Fruit fly (Drosophila melanogaster) whole organism, embryonic: Measurements from ENCODE around the gene Bace.
A peak's percentile ranks its signal among the peaks of the same experiment; 100 is the strongest.

Experiments
- ATbp ChIP-seq: fragments of 200-800 bp; sonication (Bioruptor generic); optimal IDR thresholded peaks from 2 replicates; lab custom pipeline; 2017; ENCODE audit warnings: missing biosample characterization, mild to moderate bottlenecking, missing genetic modification characterization, missing genetic modification reagents
- Adf1 ChIP-seq: fragments of 200-800 bp; sonication (Bioruptor generic); IDR thresholded peaks from 2 replicates; pipeline ENCODE4 v1.3.6; 2022; ENCODE audit warnings: missing biosample characterization, missing genetic modification characterization
- Asciz ChIP-seq: fragments of 200-800 bp; sonication (Bioruptor generic); optimal IDR thresholded peaks from 2 replicates; lab custom pipeline; 2017; ENCODE audit warnings: missing biosample characterization, mild to moderate bottlenecking, missing genetic modification characterization, missing genetic modification reagents
- Atf-2 ChIP-seq: fragments of 200-800 bp; sonication (Bioruptor generic); optimal IDR thresholded peaks from 2 replicates; lab custom pipeline; 2016; ENCODE audit warnings: missing biosample characterization, missing genetic modification characterization
- B-H1 ChIP-seq: fragments of 200-800 bp; sonication (Bioruptor generic); IDR thresholded peaks from 3 replicates; pipeline ENCODE4 v1.3.6; 2022; ENCODE audit warnings: missing biosample characterization, missing genetic modification characterization
- C15 ChIP-seq: fragments of 200-800 bp; sonication (Bioruptor generic); IDR thresholded peaks from 3 replicates; pipeline ENCODE4 v1.3.6; 2022; ENCODE audit warnings: missing biosample characterization, missing genetic modification characterization
- CG11560 ChIP-seq: fragments of 200-800 bp; sonication (Bioruptor generic); IDR thresholded peaks from 3 replicates; pipeline ENCODE4 v1.3.6; 2022; ENCODE audit warnings: missing biosample characterization, missing genetic modification characterization
- CG12942 ChIP-seq: fragments of 200-800 bp; sonication (Bioruptor generic); optimal IDR thresholded peaks from 3 replicates; lab custom pipeline; 2016; ENCODE audit warnings: missing biosample characterization, missing genetic modification characterization
- CG13424 ChIP-seq: fragments of 200-800 bp; sonication (Bioruptor generic); optimal IDR thresholded peaks from 2 replicates; lab custom pipeline; 2019; ENCODE audit warnings: missing biosample characterization, mild to moderate bottlenecking, missing genetic modification characterization, moderate library complexity
- CG15601 ChIP-seq: fragments of 200-800 bp; sonication (Bioruptor generic); optimal IDR thresholded peaks from 3 replicates; lab custom pipeline; 2019; ENCODE audit warnings: missing biosample characterization, mild to moderate bottlenecking, missing genetic modification characterization, moderate library complexity
- CG1603 ChIP-seq: fragments of 200-800 bp; sonication (Bioruptor generic); optimal IDR thresholded peaks from 2 replicates; lab custom pipeline; 2019; ENCODE audit warnings: missing biosample characterization, mild to moderate bottlenecking, missing genetic modification characterization, moderate library complexity
- CG1832 ChIP-seq: fragments of 200-800 bp; sonication (Bioruptor generic); optimal IDR thresholded peaks from 2 replicates; lab custom pipeline; 2017; ENCODE audit warnings: missing biosample characterization, mild to moderate bottlenecking, missing genetic modification characterization, inconsistent platforms
- CG18476 ChIP-seq: fragments of 200-800 bp; sonication (Bioruptor generic); optimal IDR thresholded peaks from 2 replicates; lab custom pipeline; 2016; ENCODE audit warnings: missing biosample characterization, mild to moderate bottlenecking, missing genetic modification characterization
- CG2199 ChIP-seq: fragments of 200-800 bp; sonication (Bioruptor generic); IDR thresholded peaks from 3 replicates; pipeline ENCODE4 v1.3.6; 2022; ENCODE audit warnings: missing biosample characterization, missing genetic modification characterization
- CG31388 ChIP-seq: fragments of 200-800 bp; sonication (Bioruptor generic); optimal IDR thresholded peaks from 2 replicates; lab custom pipeline; 2016; ENCODE audit warnings: missing biosample characterization, missing genetic modification characterization
- CG4360 ChIP-seq: fragments of 200-800 bp; sonication (Bioruptor generic); IDR thresholded peaks from 2 replicates; pipeline ENCODE4 v1.3.6; 2022; ENCODE audit warnings: missing biosample characterization, missing genetic modification characterization
- CG6175 ChIP-seq: fragments of 200-800 bp; sonication (Bioruptor generic); IDR thresholded peaks from 3 replicates; pipeline ENCODE4 v1.3.6; 2022; ENCODE audit warnings: missing biosample characterization, missing genetic modification characterization
- CG9727 ChIP-seq: fragments of 200-800 bp; sonication (Bioruptor generic); optimal IDR thresholded peaks from 3 replicates; lab custom pipeline; 2017; ENCODE audit warnings: missing biosample characterization, mild to moderate bottlenecking, missing genetic modification characterization
- CoRest ChIP-seq: fragments of 200-800 bp; sonication (Bioruptor generic); optimal IDR thresholded peaks from 3 replicates; lab custom pipeline; 2018; ENCODE audit warnings: missing biosample characterization, mild to moderate bottlenecking, missing genetic modification characterization, moderate library complexity
- Fer2 ChIP-seq: fragments of 200-800 bp; sonication (Bioruptor generic); optimal IDR thresholded peaks from 2 replicates; lab custom pipeline; 2018; ENCODE audit warnings: missing biosample characterization, mild to moderate bottlenecking, missing genetic modification characterization, moderate library complexity
- HmgD ChIP-seq: fragments of 200-800 bp; sonication (Bioruptor generic); optimal IDR thresholded peaks from 3 replicates; lab custom pipeline; 2016; ENCODE audit warnings: missing biosample characterization, missing genetic modification characterization
- HmgZ ChIP-seq: fragments of 200-800 bp; sonication (Bioruptor generic); optimal IDR thresholded peaks from 2 replicates; lab custom pipeline; 2018; ENCODE audit warnings: missing biosample characterization, mild to moderate bottlenecking, missing genetic modification characterization
- Hr51 ChIP-seq, 2 experiments: fragments of 200-800 bp; sonication (Bioruptor generic); optimal IDR thresholded peaks; 2 replicates in 1 of 2; 3 replicates in 1 of 2; lab custom pipeline; 2016 to 2018; ENCODE audit warnings: missing biosample characterization in 2 of 2, missing genetic modification characterization in 2 of 2, mild to moderate bottlenecking in 1 of 2, moderate library complexity in 1 of 2
- MBD-R2 ChIP-seq: fragments of 200-800 bp; sonication (Bioruptor generic); IDR thresholded peaks from 2 replicates; pipeline ENCODE4 v1.3.6; 2022; ENCODE audit warnings: missing biosample characterization, missing genetic modification characterization
- MTF-1 ChIP-seq: fragments of 200-800 bp; sonication (Bioruptor generic); optimal IDR thresholded peaks from 2 replicates; lab custom pipeline; 2018; ENCODE audit warnings: missing biosample characterization, mild to moderate bottlenecking, missing genetic modification characterization, borderline replicate concordance
- Mad ChIP-seq: fragments of 200-800 bp; sonication (Bioruptor generic); optimal IDR thresholded peaks from 2 replicates; lab custom pipeline; 2016; ENCODE audit warnings: missing biosample characterization, missing genetic modification characterization
- Max ChIP-seq: fragments of 200-800 bp; sonication (Bioruptor generic); optimal IDR thresholded peaks from 2 replicates; lab custom pipeline; 2016; ENCODE audit warnings: missing biosample characterization, mild to moderate bottlenecking, missing genetic modification characterization
- Poxn ChIP-seq: fragments of 200-800 bp; sonication (Bioruptor generic); IDR thresholded peaks from 2 replicates; pipeline ENCODE4 v1.3.6; 2022; ENCODE audit warnings: missing biosample characterization, missing genetic modification characterization
- Scr ChIP-seq: fragments of 200-800 bp; sonication (Bioruptor generic); IDR thresholded peaks from 2 replicates; pipeline ENCODE4 v1.3.6; 2022; ENCODE audit warnings: missing biosample characterization, missing genetic modification characterization; ENCODE audit not compliant: partially characterized antibody
- Stat92E ChIP-seq, 3 experiments: fragments of >200 bp in 2 of 3; fragments of 200-800 bp in 1 of 3; sonication (Bioruptor generic) in 1 of 3; optimal IDR thresholded peaks; 2 replicates each; lab custom pipeline; 2017 to 2019; ENCODE audit warnings: missing biosample characterization in 3 of 3, missing genetic modification characterization in 3 of 3, mild to moderate bottlenecking in 1 of 3, moderate library complexity in 1 of 3
- Usf ChIP-seq: fragments of 200-800 bp; sonication (Bioruptor generic); optimal IDR thresholded peaks from 2 replicates; lab custom pipeline; 2017; ENCODE audit warnings: missing genotype, missing biosample characterization, missing genetic modification characterization
- Xbp1 ChIP-seq: fragments of 200-800 bp; sonication (Bioruptor generic); optimal IDR thresholded peaks from 3 replicates; lab custom pipeline; 2016; ENCODE audit warnings: missing biosample characterization, mild to moderate bottlenecking, missing genetic modification characterization
- bigmax ChIP-seq: fragments of 200-800 bp; sonication (Bioruptor generic); optimal IDR thresholded peaks from 2 replicates; lab custom pipeline; 2018; ENCODE audit warnings: missing biosample characterization, mild to moderate bottlenecking, missing genetic modification characterization
- cad ChIP-seq: fragments of >200 bp; optimal IDR thresholded peaks from 2 replicates; lab custom pipeline; 2017; ENCODE audit warnings: missing biosample characterization, missing genetic modification characterization
- ci ChIP-seq: fragments of 200-800 bp; sonication (Bioruptor generic); IDR thresholded peaks from 3 replicates; pipeline ENCODE4 v1.3.6; 2022; ENCODE audit warnings: missing biosample characterization, missing genetic modification characterization
- corto ChIP-seq: fragments of 200-800 bp; sonication (Bioruptor generic); optimal IDR thresholded peaks from 2 replicates; lab custom pipeline; 2016; ENCODE audit warnings: missing biosample characterization, mild to moderate bottlenecking, missing genetic modification characterization, moderate library complexity
- disco-r ChIP-seq: fragments of 200-800 bp; sonication (Bioruptor generic); optimal IDR thresholded peaks from 2 replicates; lab custom pipeline; 2016; ENCODE audit warnings: missing biosample characterization, missing genetic modification characterization
- dmrt11E ChIP-seq: fragments of 200-800 bp; sonication (Bioruptor generic); optimal IDR thresholded peaks from 3 replicates; lab custom pipeline; 2018; ENCODE audit warnings: missing biosample characterization, mild to moderate bottlenecking, missing genetic modification characterization, moderate library complexity
- esg ChIP-seq: fragments of 200-800 bp; sonication (Bioruptor generic); conservative IDR thresholded peaks from 2 replicates; pipeline ENCODE4 v1.3.6; 2022; ENCODE audit warnings: missing biosample characterization, missing genetic modification characterization
- gce ChIP-seq: fragments of 200-800 bp; sonication (Bioruptor generic); IDR thresholded peaks from 3 replicates; pipeline ENCODE4 v1.3.6; 2022; ENCODE audit warnings: missing biosample characterization, missing genetic modification characterization
- gem ChIP-seq: fragments of 200-800 bp; sonication (Bioruptor generic); optimal IDR thresholded peaks from 2 replicates; lab custom pipeline; 2019; ENCODE audit warnings: missing biosample characterization, mild to moderate bottlenecking, missing genetic modification characterization, moderate library complexity
- klu ChIP-seq: fragments of 200-800 bp; sonication (Bioruptor generic); IDR thresholded peaks from 2 replicates; pipeline ENCODE4 v1.3.6; 2022; ENCODE audit warnings: missing biosample characterization, missing genetic modification characterization
- knrl ChIP-seq: fragments of 200-800 bp; sonication (Bioruptor generic); IDR thresholded peaks from 3 replicates; pipeline ENCODE4 v1.3.6; 2022; ENCODE audit warnings: missing biosample characterization, missing genetic modification characterization; ENCODE audit not compliant: partially characterized antibody
- oc ChIP-seq: fragments of 200-800 bp; sonication (Bioruptor generic); optimal IDR thresholded peaks from 2 replicates; lab custom pipeline; 2018; ENCODE audit warnings: missing biosample characterization, mild to moderate bottlenecking, missing genetic modification characterization, moderate library complexity
- pan ChIP-seq, 4 experiments: fragments of >200 bp in 3 of 4; fragments of 200-800 bp in 1 of 4; sonication (Bioruptor generic) in 1 of 4; optimal IDR thresholded peaks in 3 of 4; IDR thresholded peaks in 1 of 4; 2 replicates each; pipeline versions ENCODE4 v1.3.6 to Lab custom; 2017 to 2022; ENCODE audit warnings: missing biosample characterization in 2 of 4, missing genetic modification characterization in 2 of 4, mixed read lengths in 1 of 4
- psq ChIP-seq: fragments of 200-800 bp; sonication (Bioruptor generic); optimal IDR thresholded peaks from 2 replicates; lab custom pipeline; 2017; ENCODE audit warnings: missing biosample characterization, missing genetic modification characterization
- seq ChIP-seq: fragments of 200-800 bp; sonication (Bioruptor generic); IDR thresholded peaks from 2 replicates; pipeline ENCODE4 v1.3.6; 2022; ENCODE audit warnings: missing biosample characterization, missing genetic modification characterization
- sisA ChIP-seq: fragments of 200-800 bp; sonication (Bioruptor generic); IDR thresholded peaks from 2 replicates; pipeline ENCODE4 v1.3.6; 2022; ENCODE audit warnings: missing biosample characterization, missing genetic modification characterization
- vfl ChIP-seq: fragments of 200-800 bp; sonication (Bioruptor generic); optimal IDR thresholded peaks from 2 replicates; lab custom pipeline; 2016; ENCODE audit warnings: missing biosample characterization, missing genetic modification characterization

Gene Bace

dm6 chr2L:8514748-8515147, 18.6 kb upstream of the Bace start, which contains the start of the genes CG13097 and PIG-U (continued):
- peak; percentile 67; the same call in 1 of the 2 replicates for TF ChIP-seq klu (GFP tag; lab: Robert Waterston, UW)
- peak; percentile 95 for TF ChIP-seq knrl
- TF ChIP-seq CG18476 (GFP tag; lab: Kevin White, UChicago): peak; percentile 86
- TF ChIP-seq Usf (GFP tag; lab: Kevin White, UChicago): peak; percentile 20
- peak; percentile 86 for TF ChIP-seq CG13424 (tag; lab: Kevin White, UChicago)
- TF ChIP-seq Poxn: peak; percentile 42; the same call in 1 of the 2 replicates
- TF ChIP-seq CG6175: 0 out of 3 replicates have a peak, but pooled peaks have one; percentile 41
- TF ChIP-seq HmgZ (tag; lab: Kevin White, UChicago): peak; percentile 87
- peak; percentile 96 for TF ChIP-seq Scr (GFP tag; lab: Robert Waterston, UW)
- TF ChIP-seq seq (GFP tag; lab: Robert Waterston, UW): no peak
- peak; percentile 55 for TF ChIP-seq psq (GFP tag; lab: Kevin White, UChicago)
- TF ChIP-seq MTF-1 (GFP tag; lab: Kevin White, UChicago): no peak
- TF ChIP-seq Stat92E (GFP tag; optimal IDR thresholded peaks at IDR 0.05; lab: Kevin White, UChicago): peak in 1 of 3 experiments; percentile 23
- peak; percentile 83 for TF ChIP-seq vfl
- peak; percentile 85 for TF ChIP-seq corto (GFP tag; lab: Kevin White, UChicago)
- peak; percentile 71 for TF ChIP-seq CG15601 (tag; lab: Kevin White, UChicago)
- peak; percentile 90 for TF ChIP-seq Max (GFP tag; lab: Kevin White, UChicago)
- peak; percentile 53; the same call in 1 of the 2 replicates for TF ChIP-seq CG4360 (GFP tag; lab: Robert Waterston, UW)
- TF ChIP-seq pan (optimal IDR thresholded peaks at IDR 0.05; lab: Kevin White, UChicago): no peak
- TF ChIP-seq pan (GFP tag; optimal IDR thresholded peaks at IDR 0.05 in 1 of 2, IDR thresholded peaks at IDR 0.05 in 1 of 2): peak in 1 of 2 experiments; percentile 84
- TF ChIP-seq Mad (GFP tag; lab: Kevin White, UChicago): peak; percentile 91
- peak; percentile 87 for TF ChIP-seq Xbp1 (GFP tag; lab: Kevin White, UChicago)
- TF ChIP-seq gem (tag; lab: Kevin White, UChicago): peak; percentile 88
- TF ChIP-seq esg (GFP tag; lab: Robert Waterston, UW): peak; percentile 72
- peak; percentile 77 for TF ChIP-seq CG9727 (GFP tag; lab: Kevin White, UChicago)
- TF ChIP-seq bigmax (GFP tag; lab: Kevin White, UChicago): no peak
- TF ChIP-seq Hr51 (GFP tag; optimal IDR thresholded peaks at IDR 0.05; lab: Kevin White, UChicago): peak; percentile 66 to 76
- TF ChIP-seq dmrt11E (tag; lab: Kevin White, UChicago): peak; percentile 74
- TF ChIP-seq disco-r: peak; percentile 30
- peak; percentile 68 for TF ChIP-seq Atf-2 (GFP tag; lab: Kevin White, UChicago)
- TF ChIP-seq CG1603: peak; percentile 18
- no peak for TF ChIP-seq oc (tag; lab: Kevin White, UChicago)
- TF ChIP-seq B-H1 (GFP tag; lab: Robert Waterston, UW): peak; percentile 40; the same call in 2 of the 3 replicates
- TF ChIP-seq CG31388: peak; percentile 49
- no peak for TF ChIP-seq CG1832 (GFP tag; lab: Kevin White, UChicago)
- 0 out of 3 replicates have a peak, but pooled peaks have one; percentile 50 for TF ChIP-seq CG11560 (tag; lab: Robert Waterston, UW)
- TF ChIP-seq sisA: peak; percentile 76
- no peak for TF ChIP-seq ATbp (GFP tag; lab: Kevin White, UChicago)
- 0 out of 3 replicates have a peak, but pooled peaks have one; percentile 10 for TF ChIP-seq CG2199
- TF ChIP-seq MBD-R2 (GFP tag; lab: Robert Waterston, UW): peak; percentile 91; the same call in 1 of the 2 replicates
- no peak for TF ChIP-seq Asciz (GFP tag; lab: Kevin White, UChicago)
- no peak for TF ChIP-seq HmgD (GFP tag; lab: Kevin White, UChicago)
- TF ChIP-seq cad (GFP tag; lab: Kevin White, UChicago): no peak
- peak; percentile 76 for TF ChIP-seq Fer2 (tag; lab: Kevin White, UChicago)
- no peak for TF ChIP-seq gce
- TF ChIP-seq Adf1 (GFP tag; lab: Robert Waterston, UW): peak; percentile 49
- peak; percentile 85 for TF ChIP-seq CG12942
- TF ChIP-seq ci (GFP tag; lab: Robert Waterston, UW): peak; percentile 77
- TF ChIP-seq CoRest (tag; lab: Kevin White, UChicago): peak; percentile 84
- TF ChIP-seq C15 (GFP tag; lab: Robert Waterston, UW): no peak
